Worm (Caenorhabditis elegans): ENCODE results near the gene C08G9.2.

C08G9.2 gene

DNA sequence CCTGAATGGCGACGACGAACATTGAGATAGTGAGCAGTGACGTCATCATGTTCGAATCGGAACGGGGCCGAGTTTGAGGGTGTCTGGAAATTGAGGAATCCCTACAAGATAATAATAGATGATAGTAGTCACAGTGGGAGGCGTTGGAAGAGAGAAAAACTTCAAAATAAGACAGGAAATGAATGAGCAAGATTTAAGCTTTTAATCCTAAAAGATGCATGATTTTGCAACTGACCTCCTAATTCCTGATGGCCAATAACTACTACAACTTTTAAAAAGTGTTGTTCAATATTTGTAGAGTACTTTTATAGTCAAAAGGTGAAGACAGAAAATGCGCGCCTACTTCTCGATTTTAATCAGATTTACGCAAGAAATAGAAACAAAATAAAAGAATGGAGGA is 25.5 kb upstream of the C08G9.2 start, which contains the start of gene flp-13:
Gene flp-13, minus strand, starts transcription at position 101 of the 400 bp plus-strand sequence.
- TF ChIP-seq nhr-80 (tag; optimal IDR thresholded peaks at IDR 0.05) (no peak), dpl-1 (GFP tag; optimal IDR thresholded peaks at IDR 0.05) (no peak), lin-54 (GFP tag; optimal IDR thresholded peaks at IDR 0.05) (no peak), mcd-1 (GFP tag; IDR thresholded peaks at IDR 0.05) (no peak), die-1 (tag; optimal IDR thresholded peaks at IDR 0.05) (no peak), somi-1 (GFP tag; optimal IDR thresholded peaks at IDR 0.05) (no peak), ceh-91 (GFP tag; IDR thresholded peaks at IDR 0.05) (no peak), F49E8.2 (tag; optimal IDR thresholded peaks at IDR 0.05; ENCODE audit: insufficient read depth) (no peak), B0019.2 (GFP tag; conservative IDR thresholded peaks at IDR 0.05) (no peak), hlh-26 (GFP tag; conservative IDR thresholded peaks at IDR 0.05) (no peak)

DNA sequence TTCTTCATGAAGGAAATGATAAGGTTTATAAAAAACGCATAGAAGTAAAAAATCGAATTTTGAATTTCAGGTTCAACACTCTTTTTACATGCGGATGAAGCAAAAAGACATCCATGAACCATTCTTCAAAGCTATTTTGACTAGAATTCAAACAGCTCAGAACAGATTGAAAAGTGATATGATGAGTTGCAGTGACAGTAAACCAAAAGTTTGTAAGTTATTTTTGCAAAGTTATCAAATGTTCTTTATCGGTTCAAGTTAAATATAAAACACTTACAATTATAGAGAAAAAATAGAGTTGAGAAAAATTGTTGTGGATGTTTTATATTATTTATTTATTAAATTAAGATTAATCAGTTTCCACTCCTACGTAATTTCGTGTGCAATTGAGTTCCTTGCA is 19.7 kb upstream of the C08G9.2 start:
- TF ChIP-seq D2030.7 (GFP tag; IDR thresholded peaks at IDR 0.05) (no peak), rec-8 (tag; optimal IDR thresholded peaks at IDR 0.05) (no peak), F33H1.4 (GFP tag; IDR thresholded peaks at IDR 0.05) (no peak), Y56A3A.18 (GFP tag; IDR thresholded peaks at IDR 0.05) (no peak), snpc-1.1 (tag; optimal IDR thresholded peaks at IDR 0.05; ENCODE audit: insufficient read depth) (no peak), dox-1 (GFP tag; IDR thresholded peaks at IDR 0.05) (no peak), zim-3 (tag; optimal IDR thresholded peaks at IDR 0.05) (no peak), rcor-1 (GFP tag; IDR thresholded peaks at IDR 0.05) (no peak), attf-5 (GFP tag; optimal IDR thresholded peaks at IDR 0.05) (no peak), him-1 (tag; optimal IDR thresholded peaks at IDR 0.05) (no peak), B0035.1 (tag; optimal IDR thresholded peaks at IDR 0.05) (no peak), B0336.3 (GFP tag; IDR thresholded peaks at IDR 0.05) (no peak), dpff-1 (tag; optimal IDR thresholded peaks at IDR 0.05) (no peak), egrh-3 (GFP tag; IDR thresholded peaks at IDR 0.05) (no peak), cebp-2 (GFP tag; IDR thresholded peaks at IDR 0.05) (no peak), lag-1 (GFP tag; IDR thresholded peaks at IDR 0.05) (no peak), F39B2.1 (GFP tag; IDR thresholded peaks at IDR 0.05) (no peak)

ce11 chrIV:7689326-7689725 is 16.6 kb upstream of the C08G9.2 start:
- no peak for TF ChIP-seq ama-1 (optimal IDR thresholded peaks at IDR 0.05)
- no peak for TF ChIP-seq ama-1 (GFP tag; optimal IDR thresholded peaks at IDR 0.05)
- peak; percentile 46 for TF ChIP-seq nhr-80 (tag; optimal IDR thresholded peaks at IDR 0.05)

ce11 chrIV:7679120-7679519 is 6.3 kb upstream of the C08G9.2 start:
- TF ChIP-seq nhr-80 (tag; optimal IDR thresholded peaks at IDR 0.05): peak; percentile 61
- TF ChIP-seq ceh-91 (GFP tag; IDR thresholded peaks at IDR 0.05): no peak
- TF ChIP-seq athp-1 (tag; optimal IDR thresholded peaks at IDR 0.05): no peak

- TF ChIP-seq snpc-4 (GFP tag; optimal IDR thresholded peaks at IDR 0.05) (no peak), snpc-4 (tag; optimal IDR thresholded peaks at IDR 0.05) (no peak), ztf-3 (GFP tag; optimal IDR thresholded peaks at IDR 0.05) (no peak), lin-26 (GFP tag; IDR thresholded peaks at IDR 0.05) (no peak), attf-3 (GFP tag; conservative IDR thresholded peaks at IDR 0.05) (no peak), ztf-26 (tag; optimal IDR thresholded peaks at IDR 0.05) (no peak), unc-130 (GFP tag; optimal IDR thresholded peaks at IDR 0.05) (no peak), ztf-25 (GFP tag; IDR thresholded peaks at IDR 0.05) (no peak), fkh-3 (tag; optimal IDR thresholded peaks at IDR 0.05) (no peak), ekl-4 (GFP tag; IDR thresholded peaks at IDR 0.05) (no peak), C17E4.6 (GFP tag; IDR thresholded peaks at IDR 0.05) (no peak), atf-7 (tag; optimal IDR thresholded peaks at IDR 0.05) (no peak), D2030.7 (GFP tag; IDR thresholded peaks at IDR 0.05) (no peak), mxl-1 (tag; optimal IDR thresholded peaks at IDR 0.05) (no peak)
These were observed 2.1 kb upstream of the C08G9.2 start, which contains the start of gene itr-1 for ce11 chrIV:7674874-7675273. itr-1 (plus strand) TSS chrIV:7675174.
